Worm (Caenorhabditis elegans): Measurements from ENCODE around the gene clec-65.

The clec-65 gene

ce11 chrII:12923225-12923624, 22.1 kb downstream of the clec-65 start (continued):
- TF ChIP-seq ccch-3 (GFP tag; optimal IDR thresholded peaks at IDR 0.05) (no peak), sdz-38 (tag; optimal IDR thresholded peaks at IDR 0.05) (no peak), B0336.3 (GFP tag; IDR thresholded peaks at IDR 0.05) (no peak), F10E7.11 (tag; optimal IDR thresholded peaks at IDR 0.05) (no peak), egrh-3 (GFP tag; IDR thresholded peaks at IDR 0.05) (no peak), B0261.1 (tag; optimal IDR thresholded peaks at IDR 0.05) (no peak), nhr-90 (tag; optimal IDR thresholded peaks at IDR 0.05) (no peak), nfyb-1 (GFP tag; IDR thresholded peaks at IDR 0.05) (no peak), cebp-2 (GFP tag; IDR thresholded peaks at IDR 0.05) (0 out of 2 replicates have a peak, but pooled peaks have one; percentile 79), ZK185.1 (tag; optimal IDR thresholded peaks at IDR 0.05; ENCODE audit: poor library complexity, severe bottlenecking) (no peak), sea-2 (GFP tag; IDR thresholded peaks at IDR 0.05) (no peak), K12H6.12 (tag; optimal IDR thresholded peaks at IDR 0.05) (no peak), ztf-28 (GFP tag; IDR thresholded peaks at IDR 0.05) (no peak), F52B5.7 (tag; optimal IDR thresholded peaks at IDR 0.05) (no peak), F57C9.4 (tag; optimal IDR thresholded peaks at IDR 0.05) (no peak), hmg-20 (GFP tag; IDR thresholded peaks at IDR 0.05) (no peak), nhr-179 (tag; optimal IDR thresholded peaks at IDR 0.05) (no peak), tbp1 (GFP tag; optimal IDR thresholded peaks at IDR 0.05) (no peak), lin-26 (GFP tag; IDR thresholded peaks at IDR 0.05) (no peak), rcor-1 (GFP tag; IDR thresholded peaks at IDR 0.05) (no peak), F23B12.7 (tag; optimal IDR thresholded peaks at IDR 0.05; ENCODE audit: insufficient read depth) (no peak), F39B2.1 (GFP tag; IDR thresholded peaks at IDR 0.05) (no peak), somi-1 (GFP tag; optimal IDR thresholded peaks at IDR 0.05) (no peak), B0019.2 (GFP tag; conservative IDR thresholded peaks at IDR 0.05) (no peak), hmg-1.2 (GFP tag; IDR thresholded peaks at IDR 0.05) (no peak), Y95B8A.8 (GFP tag; IDR thresholded peaks at IDR 0.05) (no peak), ekl-4 (GFP tag; IDR thresholded peaks at IDR 0.05) (peak; percentile 68), Y67H2A.10 (GFP tag; conservative IDR thresholded peaks at IDR 0.05) (no peak), pha-4 (tag; optimal IDR thresholded peaks at IDR 0.05) (no peak), attf-3 (GFP tag; conservative IDR thresholded peaks at IDR 0.05) (no peak), hlh-12 (tag; optimal IDR thresholded peaks at IDR 0.05) (no peak), C17E4.6 (GFP tag; IDR thresholded peaks at IDR 0.05) (no peak), unc-62 (GFP tag; optimal IDR thresholded peaks at IDR 0.05) (no peak), B0035.1 (tag; optimal IDR thresholded peaks at IDR 0.05) (no peak), tlf-1 (GFP tag; optimal IDR thresholded peaks at IDR 0.05) (no peak), dox-1 (GFP tag; IDR thresholded peaks at IDR 0.05) (no peak), mes-4 (tag; optimal IDR thresholded peaks at IDR 0.05) (no peak), ceh-58 (GFP tag; IDR thresholded peaks at IDR 0.05) (no peak), Y79H2A.3 (GFP tag; conservative IDR thresholded peaks at IDR 0.05) (no peak), ceh-40 (GFP tag; IDR thresholded peaks at IDR 0.05) (no peak), madf-3 (GFP tag; IDR thresholded peaks at IDR 0.05) (no peak), let-526 (GFP tag; IDR thresholded peaks at IDR 0.05) (no peak), attf-6 (GFP tag; IDR thresholded peaks at IDR 0.05) (0 out of 2 replicates have a peak, but pooled peaks have one; percentile 63), Y53G8AR.9 (GFP tag; conservative IDR thresholded peaks at IDR 0.05) (no peak), ets-4 (GFP tag; optimal IDR thresholded peaks at IDR 0.05) (no peak), Y53F4B.3 (GFP tag; IDR thresholded peaks at IDR 0.05) (no peak), ceh-27 (GFP tag; optimal IDR thresholded peaks at IDR 0.05) (no peak), nhr-120 (GFP tag; IDR thresholded peaks at IDR 0.05) (no peak), egl-44 (GFP tag; IDR thresholded peaks at IDR 0.05) (no peak), zim-3 (tag; optimal IDR thresholded peaks at IDR 0.05) (no peak), attf-5 (GFP tag; optimal IDR thresholded peaks at IDR 0.05) (no peak)
